Fruit fly (Drosophila melanogaster): Measurements from ENCODE around the gene CG46440.

DNA sequence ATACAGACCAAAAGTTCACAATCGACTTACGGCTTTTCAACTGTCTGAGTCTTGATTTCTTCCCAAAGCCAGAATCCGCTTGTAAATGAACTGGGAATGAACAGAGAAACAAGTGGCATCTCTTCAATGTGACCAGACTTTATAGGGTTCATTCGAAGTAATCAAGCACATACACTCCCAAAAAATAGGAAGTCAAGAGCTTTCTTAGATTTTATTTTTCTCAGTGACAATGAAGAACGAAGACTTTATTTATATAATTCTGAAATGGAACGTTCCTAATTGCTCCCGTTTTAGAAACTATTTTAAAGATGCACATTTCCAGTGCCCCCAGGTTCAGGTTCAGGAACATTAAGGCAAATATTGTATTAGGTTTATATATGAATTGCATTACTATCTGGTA is 49.7 kb downstream of the CG46440 start:
- no peak for TF ChIP-seq Sp1 (GFP tag; optimal IDR thresholded peaks at IDR 0.05)
- no peak for TF ChIP-seq h (GFP tag; optimal IDR thresholded peaks at IDR 0.05)
- no peak for TF ChIP-seq pan (optimal IDR thresholded peaks at IDR 0.05)
- no peak for TF ChIP-seq OdsH (GFP tag; optimal IDR thresholded peaks at IDR 0.05)
- TF ChIP-seq dsf (GFP tag; optimal IDR thresholded peaks at IDR 0.05; ENCODE audit: borderline replicate concordance), result no peak
- no peak for TF ChIP-seq fru (GFP tag; optimal IDR thresholded peaks at IDR 0.05)
- no peak for TF ChIP-seq psq (GFP tag; optimal IDR thresholded peaks at IDR 0.05)
- TF ChIP-seq br (GFP tag; optimal IDR thresholded peaks at IDR 0.05), result no peak

Measured in whole organism, wandering third instar larva.